Fruit fly (Drosophila melanogaster) whole organism, wandering third instar larva: ENCODE measurements around the gene RpS15Aa.

Experiments used
- Abd-B ChIP-seq: fragments of >200 bp; optimal IDR thresholded peaks from 2 replicates; lab custom pipeline; 2017; ENCODE audit warnings: missing biosample characterization, missing genetic modification characterization
- CG32264 ChIP-seq: fragments of 200-800 bp; sonication (Bioruptor generic); optimal IDR thresholded peaks from 2 replicates; lab custom pipeline; 2016; ENCODE audit warnings: missing biosample characterization, missing genetic modification characterization
- CG9705 ChIP-seq: fragments of 200-800 bp; sonication (Bioruptor generic); optimal IDR thresholded peaks from 2 replicates; lab custom pipeline; 2018; ENCODE audit warnings: missing biosample characterization, mild to moderate bottlenecking, missing genetic modification characterization
- Hr83 ChIP-seq: fragments of 200-300 bp; sonication (Bioruptor generic); optimal IDR thresholded peaks from 2 replicates; lab custom pipeline; 2016; ENCODE audit warnings: missing biosample characterization, mild to moderate bottlenecking, missing genetic modification characterization, moderate library complexity; ENCODE audit not compliant: poor library complexity, severe bottlenecking
- Jra ChIP-seq: sonication (Bioruptor generic); optimal IDR thresholded peaks from 2 replicates; lab custom pipeline; 2016; ENCODE audit warnings: missing biosample characterization, missing genetic modification characterization
- OdsH ChIP-seq: fragments of 200-800 bp; sonication (Bioruptor generic); optimal IDR thresholded peaks from 2 replicates; lab custom pipeline; 2016; ENCODE audit warnings: missing biosample characterization, mild to moderate bottlenecking, missing genetic modification characterization
- brk ChIP-seq: fragments of 200-800 bp; sonication (Bioruptor generic); optimal IDR thresholded peaks from 2 replicates; lab custom pipeline; 2016; ENCODE audit warnings: missing biosample characterization, mild to moderate bottlenecking, missing genetic modification characterization
- fru ChIP-seq: fragments of 200-800 bp; sonication (Bioruptor generic); optimal IDR thresholded peaks from 3 replicates; lab custom pipeline; 2016; ENCODE audit warnings: missing biosample characterization, mild to moderate bottlenecking, missing genetic modification characterization
- h ChIP-seq: fragments of 200-800 bp; sonication (Bioruptor generic); optimal IDR thresholded peaks from 3 replicates; lab custom pipeline; 2016; ENCODE audit warnings: missing biosample characterization, mild to moderate bottlenecking, missing genetic modification characterization
- lola ChIP-seq: fragments of >200 bp; optimal IDR thresholded peaks from 2 replicates; lab custom pipeline; 2017; ENCODE audit warnings: missing biosample characterization, missing genetic modification characterization
- sv ChIP-seq: fragments of 200-800 bp; sonication (Bioruptor generic); optimal IDR thresholded peaks from 3 replicates; lab custom pipeline; 2016; ENCODE audit warnings: missing biosample characterization, missing genetic modification characterization
- usp ChIP-seq: fragments of >200 bp; optimal IDR thresholded peaks from 2 replicates; lab custom pipeline; 2017; ENCODE audit warnings: missing biosample characterization, missing genetic modification characterization
- woc ChIP-seq: sonication (Bioruptor generic); optimal IDR thresholded peaks from 2 replicates; lab custom pipeline; 2016; ENCODE audit warnings: missing biosample characterization, mild to moderate bottlenecking, missing genetic modification characterization

- TF ChIP-seq OdsH (GFP tag; lab: Kevin White, UChicago) = peak; percentile 67
- TF ChIP-seq usp (GFP tag; lab: Kevin White, UChicago) = no peak
- peak; percentile 66 for TF ChIP-seq fru
- peak; percentile 15 for TF ChIP-seq brk (GFP tag; lab: Kevin White, UChicago)
- peak; percentile 13 for TF ChIP-seq sv (GFP tag; lab: Kevin White, UChicago)
- no peak for TF ChIP-seq CG9705
- TF ChIP-seq h (GFP tag; lab: Kevin White, UChicago) = peak; percentile 75
- no peak for TF ChIP-seq Hr83 (GFP tag; lab: Kevin White, UChicago)
- peak; percentile 32 for TF ChIP-seq woc (GFP tag; lab: Kevin White, UChicago)
- peak; percentile 22 for TF ChIP-seq Jra
- TF ChIP-seq lola (GFP tag; lab: Kevin White, UChicago) = no peak
- peak; percentile 2 for TF ChIP-seq CG32264 (GFP tag; lab: Kevin White, UChicago)
- no peak for TF ChIP-seq Abd-B
Measured at dm6 chrX:13323114-13323513, 14.4 kb downstream of the RpS15Aa start.
